Fruit fly (Drosophila melanogaster): ENCODE results near the gene CG10559.

The CG10559 gene

dm6 chr3R:25269909-25270308 lies 46.0 kb downstream of the CG10559 start, which contains the start of the genes CG11889 and CG11891:
TSS of gene CG11889 (plus strand) at chr3R:25270209.
TSS of gene CG11891 (plus strand) at chr3R:25270209.
- TF ChIP-seq CG2712 (tag; optimal IDR thresholded peaks at IDR 0.05) (no peak), Med (GFP tag) (peak; percentile 12), CG4404 (GFP tag; IDR thresholded peaks at IDR 0.05) (no peak)

dm6 chr3R:25266751-25267150 lies 49.2 kb downstream of the CG10559 start:
- no peak for TF ChIP-seq Ssrp (tag; optimal IDR thresholded peaks at IDR 0.05)
- peak; percentile 92 for TF ChIP-seq Ets65A (GFP tag)
- no peak for TF ChIP-seq schlank (tag; optimal IDR thresholded peaks at IDR 0.05)
- TF ChIP-seq CG3726 (GFP tag; IDR thresholded peaks at IDR 0.05) = no peak

- TF ChIP-seq CG3995 (GFP tag; optimal IDR thresholded peaks at IDR 0.05) (peak; percentile 50), esg (GFP tag; conservative IDR thresholded peaks at IDR 0.05) (no peak), CG12391 (tag; optimal IDR thresholded peaks at IDR 0.05) (peak; percentile 31), CG14667 (GFP tag; IDR thresholded peaks at IDR 0.05) (no peak), en (GFP tag; optimal IDR thresholded peaks at IDR 0.05) (no peak), ranshi (GFP tag; IDR thresholded peaks at IDR 0.05) (no peak), Hmx (GFP tag; optimal IDR thresholded peaks at IDR 0.05) (no peak), sens (GFP tag) (peak; percentile 71), phol (tag; optimal IDR thresholded peaks at IDR 0.05) (peak; percentile 69), dysf (GFP tag; IDR thresholded peaks at IDR 0.05) (no peak), CG5953 (GFP tag; IDR thresholded peaks at IDR 0.05) (no peak), Ets65A (GFP tag) (no peak), CG10267 (tag; optimal IDR thresholded peaks at IDR 0.05) (peak; percentile 62), Oaz (GFP tag; IDR thresholded peaks at IDR 0.05) (no peak), CkIIα-i1 (GFP tag; IDR thresholded peaks at IDR 0.05) (no peak), Doc3 (GFP tag; IDR thresholded peaks at IDR 0.05; ENCODE audit: partially characterized antibody) (peak; percentile 92), scrt (GFP tag; optimal IDR thresholded peaks at IDR 0.05) (peak; percentile 95), cas (GFP tag; IDR thresholded peaks at IDR 0.05) (0 out of 2 replicates have a peak, but pooled peaks have one; percentile 13), CG8478 (optimal IDR thresholded peaks at IDR 0.05) (no peak), Trl (optimal IDR thresholded peaks at IDR 0.05) (no peak), Trl (GFP tag; optimal IDR thresholded peaks at IDR 0.05) (no peak), CG3163 (GFP tag; optimal IDR thresholded peaks at IDR 0.05) (no peak), dpn (GFP tag; optimal IDR thresholded peaks at IDR 0.05) (peak in 1 of 2 experiments; percentile 18), br (optimal IDR thresholded peaks at IDR 0.05) (no peak), CG18764 (GFP tag; optimal IDR thresholded peaks at IDR 0.05) (no peak), exex (tag; optimal IDR thresholded peaks at IDR 0.05) (no peak), CG30020 (tag; optimal IDR thresholded peaks at IDR 0.05) (peak; percentile 94), H15 (GFP tag; IDR thresholded peaks at IDR 0.05) (no peak), ara (GFP tag; IDR thresholded peaks at IDR 0.05) (no peak), CG17829 (tag; optimal IDR thresholded peaks at IDR 0.05) (peak; percentile 59), lov (optimal IDR thresholded peaks at IDR 0.05) (no peak), lov (GFP tag; IDR thresholded peaks at IDR 0.05) (no peak), CG13424 (tag; optimal IDR thresholded peaks at IDR 0.05) (peak; percentile 14), dimm (GFP tag; IDR thresholded peaks at IDR 0.05) (no peak), MESR4 (GFP tag; optimal IDR thresholded peaks at IDR 0.05) (peak; percentile 95), yki (optimal IDR thresholded peaks at IDR 0.05) (no peak), ken (GFP tag; IDR thresholded peaks at IDR 0.05) (no peak), ttk (GFP tag; IDR thresholded peaks at IDR 0.05) (no peak), tx (GFP tag; optimal IDR thresholded peaks at IDR 0.05) (no peak), CG2120 (GFP tag; optimal IDR thresholded peaks at IDR 0.05) (peak; percentile 2), tap (tag; optimal IDR thresholded peaks at IDR 0.05) (no peak), pzg (GFP tag; optimal IDR thresholded peaks at IDR 0.05) (peak; percentile 98), CG11723 (GFP tag; optimal IDR thresholded peaks at IDR 0.05) (no peak), CG13296 (GFP tag; optimal IDR thresholded peaks at IDR 0.05) (no peak)
These were observed 50.2 kb downstream of the CG10559 start, which contains the start of the genes GlnRS and RIOK2 for dm6 chr3R:25265589-25266201. TSS of gene GlnRS (minus strand) at chr3R:25265721. TSS of gene RIOK2 (plus strand) at chr3R:25265844.

Measured in whole organism, embryonic.